Worm (Caenorhabditis elegans) whole organism, L4 larva: ENCODE measurements around the gene B0524.5.

ENCODE experiments used
- F37D6.2 ChIP-seq: sonication (generic microtip); optimal IDR thresholded peaks from 2 replicates; lab custom pipeline; 2016; ENCODE audit warnings: mild to moderate bottlenecking, missing genetic modification characterization, missing compliant biosample characterization
- F44E2.7 ChIP-seq: fragments of 200-800 bp; sonication (Bioruptor generic); IDR thresholded peaks from 2 replicates; pipeline ENCODE4 v2.1.2; 2022; ENCODE audit warnings: missing genetic modification characterization, missing compliant biosample characterization
- R02D3.7 ChIP-seq: fragments of 150-350 bp; sonication (generic microtip); optimal IDR thresholded peaks from 3 replicates; lab custom pipeline; 2014; ENCODE audit warnings: missing biosample characterization, missing genetic modification characterization
- Y48G9A.11 ChIP-seq: fragments of 200-800 bp; sonication (Bioruptor generic); IDR thresholded peaks from 2 replicates; pipeline ENCODE4 v1.3.6; 2022; ENCODE audit warnings: missing genetic modification reagents, missing genetic modification characterization, missing compliant biosample characterization
- Y5F2A.4 ChIP-seq: fragments of 200-800 bp; sonication (Bioruptor generic); optimal IDR thresholded peaks from 2 replicates; lab custom pipeline; 2018; ENCODE audit warnings: mild to moderate bottlenecking, missing genetic modification characterization, missing compliant biosample characterization
- Y75B8A.6 ChIP-seq: fragments of 200-800 bp; sonication (Bioruptor generic); IDR thresholded peaks from 2 replicates; pipeline ENCODE4 v1.3.6; 2022; ENCODE audit warnings: missing genetic modification reagents, missing genetic modification characterization, missing compliant biosample characterization
- ceh-20 ChIP-seq: fragments of 200-800 bp; sonication (Bioruptor generic); IDR thresholded peaks from 2 replicates; pipeline ENCODE4 v1.3.6; 2022; ENCODE audit warnings: missing genetic modification reagents, missing genetic modification characterization, missing compliant biosample characterization
- ceh-28 ChIP-seq: fragments of 150-350 bp; optimal IDR thresholded peaks from 2 replicates; lab custom pipeline; 2014; ENCODE audit warnings: missing biosample characterization, missing genetic modification reagents, missing genetic modification characterization
- ces-1 ChIP-seq: fragments of 150-350 bp; sonication (generic microtip); optimal IDR thresholded peaks from 4 replicates; lab custom pipeline; 2014; ENCODE audit warnings: missing biosample characterization, missing genetic modification reagents, missing genetic modification characterization
- daf-16 ChIP-seq, 3 experiments: sonication (generic microtip); optimal IDR thresholded peaks; 2 replicates each; lab custom pipeline; 2016 to 2017; ENCODE audit warnings: missing genetic modification characterization in 3 of 3, missing genetic modification reagents in 3 of 3, mild to moderate bottlenecking in 2 of 3, missing compliant biosample characterization in 2 of 3, missing biosample characterization in 1 of 3, moderate library complexity in 1 of 3
- dmd-6 ChIP-seq: fragments of 200-800 bp; sonication (Bioruptor generic); IDR thresholded peaks from 2 replicates; pipeline ENCODE4 v1.3.6; 2022; ENCODE audit warnings: missing genetic modification reagents, missing genetic modification characterization, missing compliant biosample characterization
- dmd-9 ChIP-seq: fragments of 200-800 bp; sonication (Bioruptor generic); IDR thresholded peaks from 2 replicates; pipeline ENCODE4 v1.3.6; 2022; ENCODE audit warnings: missing genetic modification reagents, missing genetic modification characterization, missing compliant biosample characterization
- egl-43 ChIP-seq: fragments of 200-800 bp; sonication (Bioruptor generic); IDR thresholded peaks from 2 replicates; pipeline ENCODE4 v1.3.6; 2022; ENCODE audit warnings: missing genetic modification reagents, missing genetic modification characterization, missing compliant biosample characterization
- fkh-10 ChIP-seq: fragments of 150-350 bp; optimal IDR thresholded peaks from 2 replicates; lab custom pipeline; 2014; ENCODE audit warnings: missing biosample characterization, missing genetic modification reagents, missing genetic modification characterization
- fos-1 ChIP-seq: fragments of 150-350 bp; optimal IDR thresholded peaks from 2 replicates; lab custom pipeline; 2014; ENCODE audit warnings: missing biosample characterization, missing genetic modification characterization
- gei-8 ChIP-seq: fragments of 200-800 bp; sonication (Bioruptor generic); optimal IDR thresholded peaks from 2 replicates; lab custom pipeline; 2018; ENCODE audit warnings: mild to moderate bottlenecking, missing genetic modification characterization, missing compliant biosample characterization
- hif-1 ChIP-seq, 2 experiments: sonication (generic microtip); optimal IDR thresholded peaks; 2 replicates each; lab custom pipeline; 2016 to 2017; ENCODE audit warnings: missing compliant biosample characterization in 2 of 2, missing genetic modification characterization in 2 of 2, missing genetic modification reagents in 2 of 2, missing genotype in 2 of 2, mild to moderate bottlenecking in 1 of 2
- hlh-30 ChIP-seq: sonication (generic microtip); optimal IDR thresholded peaks from 2 replicates; lab custom pipeline; 2017; ENCODE audit warnings: antibody characterized with exemption, mild to moderate bottlenecking, missing genetic modification characterization, missing compliant biosample characterization; ENCODE audit not compliant: insufficient read depth
- hmg-1.1 ChIP-seq: fragments of 200-800 bp; sonication (Bioruptor generic); IDR thresholded peaks from 2 replicates; pipeline ENCODE4 v1.3.6; 2022; ENCODE audit warnings: missing genetic modification reagents, missing genetic modification characterization, missing compliant biosample characterization
- lim-7 ChIP-seq: fragments of 200-800 bp; sonication (Bioruptor generic); IDR thresholded peaks from 2 replicates; pipeline ENCODE4 v1.3.6; 2022; ENCODE audit warnings: missing genetic modification characterization, missing compliant biosample characterization
- lin-1 ChIP-seq: fragments of 200-800 bp; sonication (Bioruptor generic); IDR thresholded peaks from 2 replicates; pipeline ENCODE4 v1.3.6; 2022; ENCODE audit warnings: missing genetic modification reagents, missing genetic modification characterization, missing compliant biosample characterization
- lin-13 ChIP-seq: fragments of 150-350 bp; optimal IDR thresholded peaks from 2 replicates; lab custom pipeline; 2014; ENCODE audit warnings: missing biosample characterization, missing genetic modification reagents, missing genetic modification characterization
- lin-29 ChIP-seq: fragments of 200-800 bp; sonication (Bioruptor generic); IDR thresholded peaks from 2 replicates; pipeline ENCODE4 v1.3.6; 2022; ENCODE audit warnings: missing genetic modification reagents, missing genetic modification characterization, missing compliant biosample characterization
- lin-38 ChIP-seq: fragments of 200-800 bp; sonication (Bioruptor generic); IDR thresholded peaks from 2 replicates; pipeline ENCODE4 v1.3.6; 2022; ENCODE audit warnings: missing genetic modification reagents, missing genetic modification characterization, missing compliant biosample characterization
- lir-3 ChIP-seq: sonication (generic microtip); optimal IDR thresholded peaks from 2 replicates; lab custom pipeline; 2016; ENCODE audit warnings: mild to moderate bottlenecking, missing genetic modification characterization, missing compliant biosample characterization
- lsy-2 ChIP-seq, 2 experiments: fragments of 150-350 bp in 1 of 2; sonication (generic microtip) in 1 of 2; optimal IDR thresholded peaks; 2 replicates each; lab custom pipeline; 2014 to 2017; ENCODE audit warnings: missing biosample characterization in 2 of 2, missing genetic modification characterization in 2 of 2
- madf-9 ChIP-seq: fragments of 200-800 bp; sonication (Bioruptor generic); conservative IDR thresholded peaks from 2 replicates; pipeline ENCODE4 v1.3.6; 2022; ENCODE audit warnings: missing genetic modification reagents, missing genetic modification characterization, missing compliant biosample characterization
- mep-1 ChIP-seq: fragments of 150-350 bp; sonication (generic microtip); optimal IDR thresholded peaks from 3 replicates; lab custom pipeline; 2014; ENCODE audit warnings: missing biosample characterization, missing genetic modification characterization
- nhr-102 ChIP-seq: sonication (generic microtip); optimal IDR thresholded peaks from 2 replicates; lab custom pipeline; 2016; ENCODE audit warnings: mild to moderate bottlenecking, missing genetic modification characterization, moderate library complexity, missing compliant biosample characterization
- nhr-11 ChIP-seq: fragments of 150-350 bp; optimal IDR thresholded peaks from 2 replicates; lab custom pipeline; 2014; ENCODE audit warnings: missing biosample characterization, missing genetic modification characterization
- php-3 ChIP-seq: fragments of 200-800 bp; sonication (Bioruptor generic); IDR thresholded peaks from 2 replicates; pipeline ENCODE4 v1.3.6; 2022; ENCODE audit warnings: missing genetic modification reagents, missing genetic modification characterization, missing compliant biosample characterization
- pqm-1 ChIP-seq: sonication (generic microtip); optimal IDR thresholded peaks from 2 replicates; lab custom pipeline; 2017; ENCODE audit warnings: missing biosample characterization, missing genetic modification characterization
- rbr-2 ChIP-seq: sonication (generic microtip); optimal IDR thresholded peaks from 2 replicates; lab custom pipeline; 2016; ENCODE audit warnings: missing genotype, missing genetic modification characterization, missing compliant biosample characterization
- saeg-2 ChIP-seq: fragments of 200-800 bp; sonication (Bioruptor generic); IDR thresholded peaks from 2 replicates; pipeline ENCODE4 v1.3.6; 2022; ENCODE audit warnings: missing genetic modification reagents, missing genetic modification characterization, missing compliant biosample characterization
- spr-1 ChIP-seq: sonication (generic microtip); optimal IDR thresholded peaks from 2 replicates; lab custom pipeline; 2016; ENCODE audit warnings: mild to moderate bottlenecking, missing genetic modification characterization, missing compliant biosample characterization
- spr-3 ChIP-seq: fragments of 200-800 bp; sonication (Bioruptor generic); optimal IDR thresholded peaks from 2 replicates; lab custom pipeline; 2018; ENCODE audit warnings: mild to moderate bottlenecking, missing genetic modification characterization, missing compliant biosample characterization
- unc-130 ChIP-seq: sonication (generic microtip); optimal IDR thresholded peaks from 2 replicates; lab custom pipeline; 2016; ENCODE audit warnings: missing genetic modification reagents, missing genetic modification characterization, missing compliant biosample characterization
- unc-62 ChIP-seq, 3 experiments: fragments of 150-350 bp in 1 of 3; sonication (generic microtip); optimal IDR thresholded peaks in 2 of 3; peaks in 1 of 3; 1 replicate in 1 of 3; 2 replicates in 2 of 3; lab custom pipeline; 2014 to 2017; ENCODE audit warnings: missing biosample characterization in 3 of 3, missing genetic modification characterization in 3 of 3, missing genetic modification reagents in 3 of 3, missing genotype in 1 of 3
- vab-7 ChIP-seq: fragments of 200-800 bp; sonication (Bioruptor generic); IDR thresholded peaks from 2 replicates; pipeline ENCODE4 v1.3.6; 2022; ENCODE audit warnings: missing genetic modification reagents, missing genetic modification characterization, missing compliant biosample characterization
- zfp-3 ChIP-seq: fragments of 200-800 bp; sonication (Bioruptor generic); conservative IDR thresholded peaks from 2 replicates; pipeline ENCODE4 v1.3.6; 2022; ENCODE audit warnings: missing genetic modification reagents, missing genetic modification characterization, missing compliant biosample characterization
- zip-11 ChIP-seq: fragments of 200-800 bp; sonication (Bioruptor generic); IDR thresholded peaks from 2 replicates; pipeline ENCODE4 v1.3.6; 2022; ENCODE audit warnings: missing genetic modification characterization, missing compliant biosample characterization
- zip-2 ChIP-seq: fragments of 150-350 bp; optimal IDR thresholded peaks from 2 replicates; lab custom pipeline; 2014; ENCODE audit warnings: missing biosample characterization, missing genetic modification characterization

Gene B0524.5

DNA sequence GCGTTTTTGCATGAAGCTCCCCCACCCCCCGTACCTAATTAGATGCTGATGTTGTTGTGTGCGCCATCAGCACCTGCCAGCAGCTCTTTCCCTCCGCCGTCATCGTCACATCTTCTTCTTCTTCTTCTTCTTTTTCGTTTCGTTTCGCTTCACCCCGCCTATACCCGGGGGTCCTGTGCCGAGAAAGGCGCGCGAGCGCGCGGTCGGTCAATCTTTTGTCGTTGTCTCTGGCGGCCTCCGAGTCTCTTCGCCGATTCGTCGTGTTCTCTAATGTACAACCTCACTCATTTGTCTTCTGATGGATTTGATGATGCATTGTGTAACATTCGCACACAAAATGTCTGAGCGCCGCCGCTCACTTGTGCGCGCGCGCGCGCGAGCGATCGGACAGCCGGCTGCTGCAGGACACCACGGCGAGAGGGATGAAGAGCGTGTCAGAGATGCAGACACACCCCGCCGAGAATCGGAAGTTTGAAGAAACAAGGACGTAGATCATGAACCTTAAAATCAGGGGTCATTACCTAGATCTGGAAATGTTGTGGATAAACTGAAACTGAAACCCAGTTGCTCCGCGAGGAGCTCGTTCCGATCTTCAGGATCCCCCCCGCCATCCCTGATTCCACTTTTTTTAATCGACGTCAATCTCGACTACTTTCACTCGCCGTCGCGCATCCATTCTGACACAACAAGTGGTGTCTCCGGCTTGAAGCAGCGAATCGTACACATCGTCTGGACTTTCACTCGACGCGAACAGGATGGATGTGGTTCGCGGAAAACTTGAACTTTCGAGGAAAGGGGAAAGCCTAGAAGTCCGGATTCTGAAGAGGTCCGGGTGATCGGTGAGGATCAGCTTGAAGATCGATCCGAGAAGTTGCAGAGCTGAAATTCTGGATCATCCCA is 30.0 kb upstream of the B0524.5 start (continued):
- peak in 1 of 2 experiments; percentile 100 for TF ChIP-seq unc-62 (GFP tag; optimal IDR thresholded peaks at IDR 0.05 in 1 of 2; lab: Kevin White, UChicago)
- no peak for TF ChIP-seq unc-62 (tag; optimal IDR thresholded peaks at IDR 0.05; lab: Kevin White, UChicago)
- peak; percentile 88 for TF ChIP-seq rbr-2 (tag; lab: Kevin White, UChicago)
- TF ChIP-seq spr-1 = peak; percentile 28
- peak; percentile 31 for TF ChIP-seq spr-3 (GFP tag; lab: Kevin White, UChicago)
- no peak for TF ChIP-seq Y75B8A.6
- peak; percentile 48 for TF ChIP-seq nhr-102 (tag; lab: Kevin White, UChicago)
- TF ChIP-seq lim-7 (GFP tag; lab: Robert Waterston, UW) = no peak
- TF ChIP-seq lir-3 (tag; lab: Kevin White, UChicago) = no peak
- TF ChIP-seq hmg-1.1 (GFP tag; lab: Robert Waterston, UW) = peak; percentile 88
- peak; percentile 64 to 83 for TF ChIP-seq lsy-2 (tag; optimal IDR thresholded peaks at IDR 0.05; lab: Kevin White, UChicago)
- no peak for TF ChIP-seq zip-2 (tag; lab: Kevin White, UChicago)
- TF ChIP-seq lin-38 (GFP tag; lab: Robert Waterston, UW) = peak; percentile 59
- TF ChIP-seq R02D3.7 (tag; lab: Kevin White, UChicago) = no peak
- TF ChIP-seq F37D6.2 (tag; lab: Kevin White, UChicago) = peak; percentile 85
- TF ChIP-seq ces-1 (GFP tag; lab: Kevin White, UChicago) = no peak
- TF ChIP-seq madf-9 = peak; percentile 88
- TF ChIP-seq egl-43 (GFP tag; lab: Robert Waterston, UW) = peak; percentile 80
- peak; percentile 91 for TF ChIP-seq fkh-10 (GFP tag; lab: Kevin White, UChicago)
- peak; percentile 56; the same call in 1 of the 2 replicates for TF ChIP-seq lin-1
- TF ChIP-seq daf-16 (GFP tag; optimal IDR thresholded peaks at IDR 0.05; lab: Kevin White, UChicago) = peak in 1 of 2 experiments; percentile 50
- no peak for TF ChIP-seq daf-16 (tag; optimal IDR thresholded peaks at IDR 0.05; lab: Kevin White, UChicago)
- no peak for TF ChIP-seq fos-1
- TF ChIP-seq dmd-9 = no peak
- peak; percentile 95 for TF ChIP-seq hlh-30 (tag; lab: Kevin White, UChicago)
- 0 out of 2 replicates have a peak, but pooled peaks have one; percentile 28 for TF ChIP-seq php-3 (GFP tag; lab: Robert Waterston, UW)
- TF ChIP-seq, all 104 proteins: peak for 52

DNA sequence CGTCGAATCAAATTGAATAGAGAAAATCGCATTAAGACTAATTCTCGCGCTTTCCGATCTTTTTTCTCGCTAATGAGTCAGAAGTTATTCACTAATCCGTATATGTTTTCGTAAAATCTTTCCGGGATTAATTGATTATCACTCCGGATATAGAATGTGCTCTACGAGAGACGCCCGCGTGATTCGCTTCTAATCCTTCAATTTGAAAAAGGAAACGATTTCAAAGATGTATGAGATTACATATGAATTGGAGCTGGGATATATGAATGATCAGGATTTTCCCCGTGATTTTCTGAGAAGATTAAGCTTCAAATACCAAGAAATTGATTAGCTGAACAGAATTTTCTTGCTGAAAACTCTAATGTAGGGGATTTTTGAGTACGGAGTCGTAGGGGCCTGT is 28.8 kb upstream of the B0524.5 start:
- TF ChIP-seq F44E2.7 (GFP tag; lab: Robert Waterston, UW) (no peak), nhr-11 (peak; percentile 1)

DNA sequence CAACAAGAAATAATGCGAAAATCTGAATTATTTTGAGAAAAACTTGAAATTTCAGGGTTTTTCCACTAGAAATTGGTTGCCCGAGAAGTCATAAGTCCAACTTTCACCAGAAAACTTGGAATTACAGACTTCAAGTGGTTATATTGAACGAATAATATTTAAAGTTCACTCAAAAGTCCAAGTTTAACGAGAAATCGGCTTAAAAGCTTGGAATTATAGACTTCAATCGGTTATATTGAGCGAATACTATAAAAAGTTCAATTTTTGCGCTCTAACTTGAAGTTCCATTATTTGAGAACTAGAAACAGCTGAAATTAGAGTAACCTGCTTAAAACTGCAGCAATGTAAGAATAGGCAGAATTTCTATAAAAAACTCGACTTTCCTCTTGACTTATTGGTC is 28.4 kb upstream of the B0524.5 start:
- no peak for TF ChIP-seq dmd-6 (GFP tag; lab: Robert Waterston, UW)
- TF ChIP-seq unc-62 (GFP tag; optimal IDR thresholded peaks at IDR 0.05 in 1 of 2; lab: Kevin White, UChicago) = peak in 1 of 2 experiments; percentile 93
- no peak for TF ChIP-seq unc-62 (tag; optimal IDR thresholded peaks at IDR 0.05; lab: Kevin White, UChicago)

DNA sequence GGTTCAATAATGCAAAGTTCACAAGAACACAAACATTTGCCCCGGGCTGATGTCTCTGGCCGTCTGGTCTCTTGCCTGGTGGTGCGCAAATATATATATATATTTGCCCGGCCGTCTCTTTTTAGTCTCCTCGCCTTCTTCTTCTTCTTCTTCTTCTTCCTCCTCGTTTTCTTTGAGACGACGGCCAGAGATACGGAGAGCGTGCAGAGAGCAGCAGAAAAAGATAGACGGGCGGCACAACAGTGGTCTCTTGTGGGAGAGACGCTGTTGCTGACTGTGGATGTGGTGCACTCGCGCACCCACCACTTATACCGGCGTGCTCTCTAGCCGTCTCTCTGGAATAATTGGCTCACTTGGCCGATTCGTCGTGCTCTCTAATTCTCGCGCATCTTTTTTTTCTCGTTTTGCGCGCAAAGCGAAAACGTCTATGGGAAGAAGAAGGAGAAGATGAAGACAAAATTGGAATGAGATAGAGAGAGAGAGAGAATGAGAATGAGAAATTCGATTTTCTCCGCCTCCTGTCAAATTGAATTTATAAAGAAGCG is 27.5 kb upstream of the B0524.5 start:
- peak; percentile 26 for TF ChIP-seq ceh-28 (tag; lab: Kevin White, UChicago)
- peak; percentile 74 for TF ChIP-seq zfp-3 (GFP tag; lab: Robert Waterston, UW)
- TF ChIP-seq lir-3 (tag; lab: Kevin White, UChicago) = no peak
- peak; percentile 82 for TF ChIP-seq egl-43 (GFP tag; lab: Robert Waterston, UW)
- TF ChIP-seq hlh-30 (tag; lab: Kevin White, UChicago) = peak; percentile 90
- TF ChIP-seq zip-11 = no peak
- peak; percentile 67 for TF ChIP-seq php-3 (GFP tag; lab: Robert Waterston, UW)
- TF ChIP-seq lin-13 (GFP tag; lab: Kevin White, UChicago) = peak; percentile 93
- peak; percentile 80 to 83 for TF ChIP-seq hif-1 (tag; optimal IDR thresholded peaks at IDR 0.05; lab: Kevin White, UChicago)
- TF ChIP-seq gei-8 (GFP tag; lab: Kevin White, UChicago) = peak; percentile 100
- TF ChIP-seq saeg-2 (GFP tag; lab: Robert Waterston, UW) = peak; percentile 97
- TF ChIP-seq vab-7 (GFP tag; lab: Robert Waterston, UW) = 0 out of 2 replicates have a peak, but pooled peaks have one; percentile 21
- TF ChIP-seq mep-1 (tag; lab: Kevin White, UChicago) = peak; percentile 88
- no peak for TF ChIP-seq unc-130
- peak; percentile 47 for TF ChIP-seq pqm-1 (tag; lab: Kevin White, UChicago)
- TF ChIP-seq Y48G9A.11 (GFP tag; lab: Robert Waterston, UW) = no peak
- peak; percentile 93 for TF ChIP-seq ceh-20
- no peak for TF ChIP-seq Y5F2A.4
- peak; percentile 81 for TF ChIP-seq lin-29 (GFP tag; lab: Robert Waterston, UW)
